Worm (Caenorhabditis elegans) whole organism, midembryonic: ENCODE results near the gene plep-1.

Source experiments
- T22C8.4 ChIP-seq: fragments of 200-800 bp; sonication (Bioruptor generic); IDR thresholded peaks from 2 replicates; pipeline ENCODE4 v1.3.6; 2022; ENCODE audit warnings: missing genetic modification characterization, missing compliant biosample characterization
- cog-1 ChIP-seq: sonication (generic microtip); optimal IDR thresholded peaks from 2 replicates; lab custom pipeline; 2016; ENCODE audit warnings: missing genetic modification characterization, missing compliant biosample characterization
- flt-1 ChIP-seq: fragments of 200-800 bp; sonication (Bioruptor generic); IDR thresholded peaks from 2 replicates; pipeline ENCODE4 v1.3.6; 2022; ENCODE audit warnings: missing genetic modification characterization, missing compliant biosample characterization
- tab-1 ChIP-seq: fragments of 200-800 bp; sonication (Bioruptor generic); IDR thresholded peaks from 2 replicates; pipeline ENCODE4 v1.3.6; 2022; ENCODE audit warnings: missing genetic modification characterization, missing compliant biosample characterization
- ztf-23 ChIP-seq: fragments of 200-800 bp; sonication (Bioruptor generic); IDR thresholded peaks from 2 replicates; pipeline ENCODE4 v1.3.6; 2022; ENCODE audit warnings: missing genetic modification reagents, missing genetic modification characterization, missing compliant biosample characterization

- no peak for TF ChIP-seq cog-1 (tag; lab: Kevin White, UChicago)
- TF ChIP-seq tab-1 (GFP tag; lab: Robert Waterston, UW): no peak
- TF ChIP-seq ztf-23 (GFP tag; lab: Robert Waterston, UW): no peak
- no peak for TF ChIP-seq T22C8.4 (GFP tag; lab: Robert Waterston, UW)
- no peak for TF ChIP-seq flt-1 (GFP tag; lab: Robert Waterston, UW)
Measured at ce11 chrII:4316011-4316410, 4.0 kb upstream of the plep-1 start, which contains the start of gene srw-40.
